Worm (Caenorhabditis elegans) whole organism, L3 larva: Measurements from ENCODE around the gene acdh-2.

Source experiments
- R02D3.7 ChIP-seq: fragments of 150-350 bp; optimal IDR thresholded peaks from 2 replicates; lab custom pipeline; 2014; ENCODE audit warnings: missing biosample characterization, missing genetic modification characterization
- aly-2 ChIP-seq: fragments of 150-350 bp; optimal IDR thresholded peaks from 2 replicates; lab custom pipeline; 2014; ENCODE audit warnings: missing biosample characterization, missing genetic modification characterization
- ceh-16 ChIP-seq: sonication (generic microtip); optimal IDR thresholded peaks from 2 replicates; lab custom pipeline; 2017; ENCODE audit warnings: missing biosample characterization, missing genetic modification characterization
- ceh-9 ChIP-seq: sonication (generic microtip); optimal IDR thresholded peaks from 2 replicates; lab custom pipeline; 2018; ENCODE audit warnings: missing biosample characterization, missing genetic modification characterization
- elt-1 ChIP-seq: fragments of 150-350 bp; optimal IDR thresholded peaks from 2 replicates; lab custom pipeline; 2014; ENCODE audit warnings: missing biosample characterization, missing genetic modification characterization
- elt-2 ChIP-seq: sonication (generic microtip); optimal IDR thresholded peaks from 2 replicates; lab custom pipeline; 2016; ENCODE audit warnings: missing genetic modification reagents, mild to moderate bottlenecking, missing genetic modification characterization, missing compliant biosample characterization
- elt-3 ChIP-seq, 3 experiments: fragments of 150-350 bp in 1 of 3; sonication (generic microtip) in 2 of 3; optimal IDR thresholded peaks; 2 replicates in 2 of 3; 4 replicates in 1 of 3; lab custom pipeline; 2014 to 2017; ENCODE audit warnings: missing biosample characterization in 3 of 3, missing genetic modification characterization in 3 of 3
- fkh-10 ChIP-seq: sonication (generic microtip); optimal IDR thresholded peaks from 2 replicates; lab custom pipeline; 2017; ENCODE audit warnings: missing biosample characterization, missing genetic modification reagents, missing genetic modification characterization
- jun-1 ChIP-seq: fragments of 150-350 bp; optimal IDR thresholded peaks from 2 replicates; lab custom pipeline; 2014; ENCODE audit warnings: missing biosample characterization, missing genetic modification reagents, missing genetic modification characterization
- nfya-1 ChIP-seq: sonication (generic microtip); optimal IDR thresholded peaks from 2 replicates; lab custom pipeline; 2017; ENCODE audit warnings: missing genetic modification characterization, mild to moderate bottlenecking, missing compliant biosample characterization, antibody characterized with exemption, moderate library complexity; ENCODE audit not compliant: insufficient read depth
- nhr-76 ChIP-seq: fragments of 150-350 bp; sonication (generic microtip); optimal IDR thresholded peaks from 5 replicates; lab custom pipeline; 2014; ENCODE audit warnings: missing biosample characterization, missing genetic modification characterization
- pqm-1 ChIP-seq: fragments of 150-350 bp; optimal IDR thresholded peaks from 2 replicates; lab custom pipeline; 2017; ENCODE audit warnings: missing biosample characterization, missing genetic modification characterization, inconsistent platforms

DNA sequence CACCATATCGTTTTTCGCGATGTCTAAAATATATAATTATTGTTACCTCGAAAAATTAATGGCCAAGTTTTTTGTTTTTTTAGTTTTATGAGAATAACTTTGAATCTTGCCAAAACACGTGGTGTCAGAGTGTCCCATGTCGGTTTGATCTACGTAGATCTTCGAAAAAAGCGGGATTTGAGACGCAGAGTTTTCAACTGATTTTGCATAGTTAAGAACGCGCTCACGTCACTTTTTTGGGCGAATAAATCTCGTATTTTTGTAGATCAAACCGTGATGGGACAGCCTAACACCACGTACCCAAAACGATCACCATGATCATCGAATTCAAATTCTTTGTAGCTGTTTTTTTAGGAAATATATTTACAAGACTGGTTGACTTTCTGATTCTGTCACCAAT is 49.8 kb downstream of the acdh-2 start:
- no peak for TF ChIP-seq elt-3 (tag; optimal IDR thresholded peaks at IDR 0.05; lab: Kevin White, UChicago)
- no peak for TF ChIP-seq fkh-10
- TF ChIP-seq ceh-9 (tag; lab: Kevin White, UChicago): no peak
- no peak for TF ChIP-seq jun-1 (tag; lab: Kevin White, UChicago)
- TF ChIP-seq aly-2 (tag; lab: Kevin White, UChicago): no peak
- TF ChIP-seq ceh-16 (tag; lab: Kevin White, UChicago): no peak
- TF ChIP-seq pqm-1: no peak
- TF ChIP-seq nfya-1 (tag; lab: Kevin White, UChicago): no peak
- no peak for TF ChIP-seq elt-1 (tag; lab: Kevin White, UChicago)
- TF ChIP-seq elt-2 (tag; lab: Kevin White, UChicago): no peak
- no peak for TF ChIP-seq nhr-76 (tag; lab: Kevin White, UChicago)
- no peak for TF ChIP-seq R02D3.7
